Fruit fly (Drosophila melanogaster): ENCODE measurements around the gene Cpr67B.

DNA sequence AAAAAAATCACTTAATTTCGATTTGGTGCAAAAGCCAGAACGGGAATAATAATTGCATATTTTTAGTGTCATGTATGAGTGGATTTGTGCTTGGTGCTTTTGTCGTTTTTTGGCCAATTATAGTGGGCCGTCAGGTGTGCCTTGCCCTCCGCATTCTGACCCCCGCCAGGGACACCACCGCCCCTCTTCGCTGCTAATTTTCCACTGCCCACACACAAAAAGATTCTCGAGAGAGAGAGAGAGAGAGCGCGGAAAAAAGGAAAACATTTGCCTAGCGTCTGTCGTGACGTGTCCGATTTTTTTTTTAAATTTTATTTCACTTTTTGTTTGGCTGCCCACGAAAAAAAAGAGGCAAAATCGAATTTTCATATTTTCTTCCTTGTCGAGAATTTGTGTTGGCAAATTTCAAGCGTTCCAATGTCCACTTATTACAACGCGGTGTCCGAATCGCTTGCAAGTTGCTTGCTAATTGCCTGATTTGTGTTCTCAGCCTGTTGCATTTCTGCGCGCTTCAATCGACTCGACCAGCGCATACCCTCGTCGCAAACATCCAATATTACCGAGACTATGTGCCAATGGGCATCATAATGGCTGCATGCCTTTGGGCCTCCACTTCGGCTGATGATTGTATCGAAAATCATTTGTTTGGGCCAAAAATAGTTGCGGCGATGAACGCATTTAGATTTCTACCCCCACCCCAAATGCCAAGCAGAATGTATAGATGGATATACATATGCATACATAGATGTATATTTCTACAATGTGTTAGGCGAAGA, 27.4 kb downstream of the Cpr67B start:
- TF ChIP-seq CG1620 (GFP tag; optimal IDR thresholded peaks at IDR 0.05), result no peak
- TF ChIP-seq cic (GFP tag; optimal IDR thresholded peaks at IDR 0.05), result no peak
- no peak for TF ChIP-seq CG11617 (GFP tag; optimal IDR thresholded peaks at IDR 0.05)
- TF ChIP-seq toe (GFP tag; optimal IDR thresholded peaks at IDR 0.05), result no peak
- TF ChIP-seq CG7045 (GFP tag; optimal IDR thresholded peaks at IDR 0.05), result no peak
- TF ChIP-seq Hr96 (GFP tag; optimal IDR thresholded peaks at IDR 0.05), result no peak

All from whole organism, adult.